Worm (Caenorhabditis elegans) whole organism, midembryonic: ENCODE data around the gene coq-5.

Experiments used
- T22C8.4 ChIP-seq: fragments of 200-800 bp; sonication (Bioruptor generic); IDR thresholded peaks from 2 replicates; pipeline ENCODE4 v1.3.6; 2022; ENCODE audit warnings: missing genetic modification characterization, missing compliant biosample characterization
- cog-1 ChIP-seq: sonication (generic microtip); optimal IDR thresholded peaks from 2 replicates; lab custom pipeline; 2016; ENCODE audit warnings: missing genetic modification characterization, missing compliant biosample characterization
- flt-1 ChIP-seq: fragments of 200-800 bp; sonication (Bioruptor generic); IDR thresholded peaks from 2 replicates; pipeline ENCODE4 v1.3.6; 2022; ENCODE audit warnings: missing genetic modification characterization, missing compliant biosample characterization
- klf-2 ChIP-seq: fragments of 200-800 bp; sonication (Bioruptor generic); conservative IDR thresholded peaks from 2 replicates; pipeline ENCODE4 v1.3.6; 2022; ENCODE audit warnings: missing genetic modification reagents, missing genetic modification characterization, missing compliant biosample characterization
- med-1 ChIP-seq: sonication (generic microtip); optimal IDR thresholded peaks from 2 replicates; lab custom pipeline; 2017; ENCODE audit warnings: missing genetic modification characterization, mild to moderate bottlenecking, missing compliant biosample characterization, antibody characterized with exemption, missing genetic modification reagents; ENCODE audit not compliant: insufficient read depth
- ref-1 ChIP-seq: fragments of 200-800 bp; sonication (Bioruptor generic); conservative IDR thresholded peaks from 2 replicates; pipeline ENCODE4 v1.3.6; 2022; ENCODE audit warnings: missing genetic modification reagents, missing genetic modification characterization, missing compliant biosample characterization
- tab-1 ChIP-seq: fragments of 200-800 bp; sonication (Bioruptor generic); IDR thresholded peaks from 2 replicates; pipeline ENCODE4 v1.3.6; 2022; ENCODE audit warnings: missing genetic modification characterization, missing compliant biosample characterization
- ztf-23 ChIP-seq: fragments of 200-800 bp; sonication (Bioruptor generic); IDR thresholded peaks from 2 replicates; pipeline ENCODE4 v1.3.6; 2022; ENCODE audit warnings: missing genetic modification reagents, missing genetic modification characterization, missing compliant biosample characterization
- ztf-29 ChIP-seq: fragments of 200-800 bp; sonication (Bioruptor generic); IDR thresholded peaks from 2 replicates; pipeline ENCODE4 v1.3.6; 2022; ENCODE audit warnings: missing genetic modification reagents, missing genetic modification characterization, missing compliant biosample characterization

The coq-5 gene

DNA sequence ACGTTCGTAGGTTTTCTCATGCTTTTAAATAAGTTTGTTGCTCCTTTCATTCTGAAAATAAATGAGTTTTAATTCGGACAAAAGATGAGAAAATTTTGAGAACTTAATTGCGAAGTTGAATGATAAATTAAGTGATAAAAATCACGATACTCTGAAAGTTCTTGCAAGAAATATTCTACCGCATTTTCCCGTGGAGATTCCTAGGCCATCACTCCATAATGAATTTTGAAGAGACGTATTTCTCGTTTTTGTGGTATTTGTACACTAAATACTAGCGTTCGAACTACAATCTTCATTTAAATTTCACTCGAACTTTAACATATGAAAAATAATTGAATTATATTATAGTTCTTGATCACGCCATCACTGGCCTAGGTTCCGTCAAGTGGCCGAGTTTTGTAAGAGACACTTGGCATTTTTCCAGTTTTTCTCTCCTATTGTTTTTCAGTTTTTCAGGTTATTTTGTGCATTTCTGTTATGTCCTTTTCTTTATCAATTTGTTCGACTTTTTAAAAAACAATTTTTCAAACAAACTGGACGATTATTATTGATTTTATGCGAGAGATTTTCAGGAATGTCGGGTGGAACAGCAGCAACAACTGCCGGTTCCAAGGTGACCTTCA lies at the start of gene coq-5, which contains the start of gene ufm-1:
TSS of gene coq-5 (minus strand) at position 51 of the 623 bp plus-strand sequence.
TSS of gene ufm-1 (plus strand) at position 573 of the 623 bp plus-strand sequence.
- no peak for TF ChIP-seq ztf-23
- TF ChIP-seq cog-1 = no peak
- no peak for TF ChIP-seq tab-1 (GFP tag; lab: Robert Waterston, UW)
- no peak for TF ChIP-seq flt-1
- TF ChIP-seq ztf-29 (GFP tag; lab: Robert Waterston, UW) = no peak
- no peak for TF ChIP-seq T22C8.4 (GFP tag; lab: Robert Waterston, UW)
- no peak for TF ChIP-seq ref-1 (GFP tag; lab: Robert Waterston, UW)
- no peak for TF ChIP-seq klf-2 (GFP tag; lab: Robert Waterston, UW)
- TF ChIP-seq med-1 = no peak

DNA sequence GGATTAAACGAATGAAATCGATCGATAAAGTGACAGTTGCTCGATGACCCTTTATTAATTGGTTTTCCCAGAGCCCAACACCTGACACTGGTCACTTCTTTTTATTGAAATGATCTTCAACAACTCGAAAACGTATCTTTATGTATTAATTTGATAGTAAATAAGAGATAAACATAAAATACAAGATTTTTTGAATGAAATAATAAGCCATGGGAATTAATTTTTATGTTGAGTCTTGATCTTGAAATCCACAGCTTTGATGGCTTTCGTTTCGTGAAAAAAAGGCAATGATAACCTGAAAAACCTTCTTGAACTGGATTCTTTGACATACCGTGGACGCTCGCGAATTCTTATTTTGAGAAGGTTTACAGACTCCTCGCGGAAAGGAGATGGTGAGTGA lies 49.3 kb upstream of the coq-5 start, which contains the start of gene pcp-5:
TSS of gene pcp-5 (minus strand) at position 101 of the 400 bp plus-strand sequence.
- no peak for TF ChIP-seq cog-1
- no peak for TF ChIP-seq ref-1 (GFP tag; lab: Robert Waterston, UW)
- no peak for TF ChIP-seq med-1
- TF ChIP-seq ztf-29 (GFP tag; lab: Robert Waterston, UW) = no peak
- TF ChIP-seq tab-1 (GFP tag; lab: Robert Waterston, UW) = no peak
- no peak for TF ChIP-seq T22C8.4 (GFP tag; lab: Robert Waterston, UW)
- TF ChIP-seq ztf-23 = no peak
- no peak for TF ChIP-seq flt-1
- no peak for TF ChIP-seq klf-2 (GFP tag; lab: Robert Waterston, UW)

DNA sequence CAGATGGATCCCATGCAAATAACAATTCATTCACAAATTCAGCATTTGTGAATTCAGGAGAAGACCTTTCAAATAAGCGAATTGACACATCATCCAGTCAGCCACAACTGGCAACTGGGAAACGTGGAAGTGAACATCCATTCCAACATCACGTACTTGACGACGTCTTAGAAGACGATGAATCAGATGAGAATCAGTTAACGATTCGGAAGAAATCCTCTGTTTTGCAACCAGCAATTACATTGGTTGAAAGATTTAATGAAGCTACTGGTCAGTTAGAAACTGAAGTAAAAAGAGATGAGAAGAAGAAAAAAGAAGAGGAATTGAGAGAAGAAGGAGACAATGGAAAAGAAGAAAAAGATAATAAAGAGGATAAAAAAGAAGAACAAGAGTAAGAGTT lies 45.2 kb upstream of the coq-5 start:
- TF ChIP-seq med-1 (no peak), flt-1 (no peak), tab-1 (GFP tag; lab: Robert Waterston, UW) (no peak), klf-2 (GFP tag; lab: Robert Waterston, UW) (no peak), ztf-23 (no peak), cog-1 (no peak), T22C8.4 (GFP tag; lab: Robert Waterston, UW) (no peak), ref-1 (GFP tag; lab: Robert Waterston, UW) (no peak), ztf-29 (GFP tag; lab: Robert Waterston, UW) (no peak)

DNA sequence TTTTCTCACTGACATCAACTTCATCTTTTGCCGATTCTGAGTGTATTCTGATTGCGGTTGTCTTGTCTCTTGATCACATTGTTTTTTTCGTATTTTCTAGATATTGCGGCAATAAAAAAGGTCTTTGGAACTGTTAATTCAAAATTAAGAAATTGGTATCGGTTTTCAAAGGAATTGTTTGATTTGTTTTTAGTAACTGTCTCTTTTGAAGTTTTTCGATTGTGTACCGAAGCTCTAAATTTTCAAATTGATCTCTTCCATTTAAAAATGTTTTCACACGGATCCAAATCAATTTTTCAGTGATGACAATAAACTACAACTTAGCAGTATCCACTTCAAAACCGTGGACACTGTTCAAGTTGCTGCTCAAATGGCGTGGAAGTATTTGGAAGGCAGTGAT lies 42.5 kb upstream of the coq-5 start, which contains the start of gene best-24:
TSS of gene best-24 (plus strand) at position 301 of the 400 bp plus-strand sequence.
- TF ChIP-seq tab-1 (GFP tag; lab: Robert Waterston, UW) (no peak), T22C8.4 (GFP tag; lab: Robert Waterston, UW) (no peak), ref-1 (GFP tag; lab: Robert Waterston, UW) (no peak), flt-1 (no peak), ztf-23 (no peak), klf-2 (GFP tag; lab: Robert Waterston, UW) (no peak), med-1 (no peak), cog-1 (no peak), ztf-29 (GFP tag; lab: Robert Waterston, UW) (no peak)

DNA sequence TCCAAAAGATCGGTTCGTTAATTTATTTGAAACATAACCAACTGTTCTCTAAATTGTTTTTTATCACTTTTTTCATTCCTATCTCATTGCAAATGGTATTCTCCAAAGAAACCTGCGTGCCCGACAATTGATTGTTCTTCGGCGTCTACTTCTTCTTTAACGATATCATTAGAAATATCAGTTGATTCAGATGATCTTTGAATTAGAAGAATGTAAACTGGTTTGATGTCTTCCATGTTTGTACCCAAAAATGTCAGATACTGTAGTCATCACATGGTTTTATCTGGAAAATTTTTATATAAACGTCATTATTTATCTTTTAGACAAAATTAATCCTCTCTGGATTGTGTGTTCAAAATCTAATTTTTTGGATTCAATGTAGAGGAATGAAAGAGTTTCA lies 39.5 kb upstream of the coq-5 start:
- TF ChIP-seq flt-1 = no peak
- TF ChIP-seq ztf-23 = no peak
- no peak for TF ChIP-seq med-1
- no peak for TF ChIP-seq cog-1
- TF ChIP-seq klf-2 (GFP tag; lab: Robert Waterston, UW) = no peak
- TF ChIP-seq tab-1 (GFP tag; lab: Robert Waterston, UW) = no peak
- no peak for TF ChIP-seq T22C8.4 (GFP tag; lab: Robert Waterston, UW)
- no peak for TF ChIP-seq ref-1 (GFP tag; lab: Robert Waterston, UW)

DNA sequence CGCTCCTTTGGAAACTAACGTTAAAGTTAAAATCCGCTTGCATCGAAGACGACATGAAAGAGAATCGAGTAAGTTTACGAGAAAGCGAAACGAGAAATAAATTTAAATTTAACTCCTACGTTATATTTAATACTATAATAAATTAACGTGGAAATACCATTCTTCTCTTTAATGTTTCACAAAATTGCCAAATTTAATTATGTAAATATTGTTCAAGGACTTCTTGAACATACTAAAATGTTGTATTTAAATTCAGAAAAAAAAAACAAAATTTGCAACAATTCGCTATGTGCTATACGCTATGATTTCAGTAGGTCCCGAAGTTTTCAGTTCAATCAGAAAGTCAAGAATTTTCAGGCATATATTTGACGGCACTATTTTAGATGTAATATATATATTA lies 38.7 kb upstream of the coq-5 start, which contains the start of gene ZK688.10:
TSS of gene ZK688.10 (minus strand) at position 101 of the 400 bp plus-strand sequence.
- TF ChIP-seq klf-2 (GFP tag; lab: Robert Waterston, UW) (no peak), med-1 (no peak), ref-1 (GFP tag; lab: Robert Waterston, UW) (no peak), ztf-29 (GFP tag; lab: Robert Waterston, UW) (no peak), T22C8.4 (GFP tag; lab: Robert Waterston, UW) (no peak), tab-1 (GFP tag; lab: Robert Waterston, UW) (no peak), ztf-23 (no peak), cog-1 (no peak), flt-1 (no peak)

DNA sequence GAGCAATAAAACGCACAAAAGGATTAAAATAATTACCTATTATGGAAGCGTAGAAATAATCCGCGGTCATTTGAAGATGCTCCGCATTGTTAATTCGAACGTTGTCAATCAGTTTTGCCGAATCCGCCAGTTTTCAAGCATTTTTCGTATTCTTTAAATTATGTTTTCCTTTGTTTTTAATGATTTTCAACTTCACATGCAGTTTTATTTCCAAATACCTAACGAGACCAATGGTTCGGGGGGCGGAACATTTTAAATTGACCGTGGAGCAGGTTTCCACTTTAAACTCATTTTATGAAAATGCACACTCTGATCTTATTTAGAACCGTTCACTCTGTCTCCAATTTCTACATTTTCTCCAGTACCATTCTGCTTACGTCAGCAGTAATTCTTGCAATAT lies 36.5 kb upstream of the coq-5 start, which contains the start of gene ZK688.4:
TSS of gene ZK688.4 (plus strand) at position 301 of the 400 bp plus-strand sequence.
- TF ChIP-seq klf-2 (GFP tag; lab: Robert Waterston, UW) = no peak
- TF ChIP-seq T22C8.4 (GFP tag; lab: Robert Waterston, UW) = no peak
- TF ChIP-seq flt-1 = no peak
- no peak for TF ChIP-seq tab-1 (GFP tag; lab: Robert Waterston, UW)
- TF ChIP-seq cog-1 = no peak
- TF ChIP-seq ztf-23 = no peak
- TF ChIP-seq ref-1 (GFP tag; lab: Robert Waterston, UW) = no peak
- TF ChIP-seq med-1 = no peak
- no peak for TF ChIP-seq ztf-29 (GFP tag; lab: Robert Waterston, UW)

DNA sequence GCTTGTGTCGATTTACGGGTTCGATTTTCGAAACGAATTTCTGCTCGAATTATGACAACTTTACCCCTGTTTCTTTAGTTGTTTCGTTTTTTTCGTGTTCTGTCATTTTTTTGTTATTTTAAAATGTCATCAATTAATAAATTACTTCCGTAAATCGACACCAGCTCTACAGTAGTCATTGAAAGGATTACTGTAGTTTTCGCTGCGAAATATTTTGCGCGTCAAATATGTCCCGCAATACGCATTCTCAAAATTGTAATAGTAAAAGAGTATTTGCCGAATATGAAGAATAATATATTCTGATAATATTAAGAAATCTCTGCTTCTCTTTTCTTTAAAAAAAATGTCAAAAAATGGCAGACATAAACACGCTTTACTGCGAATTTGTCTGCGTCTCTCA lies 35.0 kb upstream of the coq-5 start:
- no peak for TF ChIP-seq tab-1 (GFP tag; lab: Robert Waterston, UW)
- no peak for TF ChIP-seq ref-1 (GFP tag; lab: Robert Waterston, UW)

DNA sequence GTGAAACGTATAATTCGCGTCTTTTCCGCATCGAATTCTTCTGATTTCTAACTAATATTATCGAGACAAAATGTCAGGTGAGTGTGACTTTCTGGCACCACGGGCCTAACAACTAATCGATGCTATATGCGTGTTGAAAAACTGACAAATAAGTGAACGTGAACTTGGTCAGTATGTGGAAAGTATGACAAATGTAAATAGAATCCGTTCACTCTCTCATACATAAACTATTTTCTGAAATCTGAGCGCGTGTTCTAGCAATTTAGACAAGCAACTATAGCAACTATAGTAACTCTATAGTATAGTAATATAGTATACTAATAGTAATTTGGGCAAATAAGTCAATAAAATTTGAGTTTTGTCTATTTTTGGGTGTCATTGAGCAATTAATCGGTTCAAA lies 34.1 kb upstream of the coq-5 start:
- TF ChIP-seq ztf-29 (GFP tag; lab: Robert Waterston, UW) (no peak), T22C8.4 (GFP tag; lab: Robert Waterston, UW) (no peak), ref-1 (GFP tag; lab: Robert Waterston, UW) (no peak), med-1 (no peak), cog-1 (no peak), tab-1 (GFP tag; lab: Robert Waterston, UW) (no peak)
